Fruit fly (Drosophila melanogaster) whole organism, embryonic: Measurements from ENCODE around the gene Arp3.
A peak's percentile ranks its signal among the peaks of the same experiment; 100 is the strongest.

ENCODE experiments used
- Ada2b ChIP-seq: fragments of 200-800 bp; sonication (Bioruptor generic); IDR thresholded peaks from 2 replicates; pipeline ENCODE4 v1.3.6; 2022; ENCODE audit warnings: missing biosample characterization, missing genetic modification characterization
- Awh ChIP-seq: fragments of 200-800 bp; sonication (Bioruptor generic); IDR thresholded peaks from 2 replicates; pipeline ENCODE4, ENCODE4 v1.3.6; 2022; ENCODE audit warnings: missing biosample characterization, missing genetic modification characterization
- Bdp1 ChIP-seq: fragments of 200-800 bp; sonication (Bioruptor generic); optimal IDR thresholded peaks from 3 replicates; lab custom pipeline; 2016; ENCODE audit warnings: missing biosample characterization, missing genetic modification characterization
- CG10431 ChIP-seq: fragments of 200-800 bp; sonication (Bioruptor generic); optimal IDR thresholded peaks from 3 replicates; lab custom pipeline; 2018; ENCODE audit warnings: missing biosample characterization, mild to moderate bottlenecking, missing genetic modification characterization
- CG11695 ChIP-seq: fragments of 200-800 bp; sonication (Bioruptor generic); IDR thresholded peaks from 3 replicates; pipeline ENCODE4 v1.3.6; 2022; ENCODE audit warnings: missing biosample characterization, missing genetic modification characterization
- CG11696 ChIP-seq: fragments of 200-800 bp; sonication (Bioruptor generic); IDR thresholded peaks from 2 replicates; pipeline ENCODE4 v1.3.6; 2022; ENCODE audit warnings: missing biosample characterization, missing genetic modification characterization
- CG12155 ChIP-seq: fragments of 200-800 bp; sonication (Bioruptor generic); optimal IDR thresholded peaks from 3 replicates; lab custom pipeline; 2016; ENCODE audit warnings: missing biosample characterization, missing genetic modification characterization
- CG13296 ChIP-seq: fragments of 200-800 bp; sonication (Bioruptor generic); optimal IDR thresholded peaks from 3 replicates; lab custom pipeline; 2018; ENCODE audit warnings: missing biosample characterization, mild to moderate bottlenecking, missing genetic modification characterization
- CG14667 ChIP-seq: fragments of 200-800 bp; sonication (Bioruptor generic); IDR thresholded peaks from 2 replicates; pipeline ENCODE4 v1.3.6; 2022; ENCODE audit warnings: missing biosample characterization, missing genetic modification characterization
- CG16815 ChIP-seq: fragments of 200-800 bp; sonication (Bioruptor generic); optimal IDR thresholded peaks from 3 replicates; lab custom pipeline; 2017; ENCODE audit warnings: missing biosample characterization, mild to moderate bottlenecking, missing genetic modification characterization
- CG17328 ChIP-seq: fragments of 200-800 bp; sonication (Bioruptor generic); IDR thresholded peaks from 2 replicates; pipeline ENCODE4 v1.3.6; 2022; ENCODE audit warnings: missing biosample characterization, missing genetic modification characterization
- CG17361 ChIP-seq: fragments of 200-800 bp; sonication (Bioruptor generic); IDR thresholded peaks from 3 replicates; pipeline ENCODE4 v1.3.6; 2022; ENCODE audit warnings: missing biosample characterization, missing genetic modification characterization
- CG2202 ChIP-seq: fragments of 200-800 bp; sonication (Bioruptor generic); optimal IDR thresholded peaks from 2 replicates; lab custom pipeline; 2018; ENCODE audit warnings: missing biosample characterization, mild to moderate bottlenecking, missing genetic modification characterization
- CG32532 ChIP-seq: fragments of 200-800 bp; sonication (Bioruptor generic); IDR thresholded peaks from 2 replicates; pipeline ENCODE4 v1.3.6; 2022; ENCODE audit warnings: missing biosample characterization, missing genetic modification characterization
- CG3407 ChIP-seq: fragments of 200-800 bp; sonication (Bioruptor generic); optimal IDR thresholded peaks from 2 replicates; lab custom pipeline; 2018; ENCODE audit warnings: missing biosample characterization, mild to moderate bottlenecking, missing genetic modification characterization
- CG3838 ChIP-seq: fragments of 200-800 bp; sonication (Bioruptor generic); optimal IDR thresholded peaks from 3 replicates; lab custom pipeline; 2016; ENCODE audit warnings: missing biosample characterization, missing genetic modification characterization
- CG5953 ChIP-seq: fragments of 200-800 bp; sonication (Bioruptor generic); IDR thresholded peaks from 2 replicates; pipeline ENCODE4 v1.3.6; 2022; ENCODE audit warnings: missing biosample characterization, missing genetic modification characterization
- CG6683 ChIP-seq: fragments of 200-800 bp; sonication (Bioruptor generic); optimal IDR thresholded peaks from 2 replicates; lab custom pipeline; 2017; ENCODE audit warnings: missing biosample characterization, mild to moderate bottlenecking, missing genetic modification characterization, missing genetic modification reagents
- CG6689 ChIP-seq: fragments of 200-800 bp; sonication (Bioruptor generic); IDR thresholded peaks from 2 replicates; pipeline ENCODE4 v1.3.6; 2022; ENCODE audit warnings: missing biosample characterization, missing genetic modification characterization
- CG7357 ChIP-seq: fragments of 200-800 bp; sonication (Bioruptor generic); IDR thresholded peaks from 3 replicates; pipeline ENCODE4 v1.3.6; 2022; ENCODE audit warnings: missing biosample characterization, missing genetic modification characterization
- CG8765 ChIP-seq: fragments of 200-800 bp; sonication (Bioruptor generic); IDR thresholded peaks from 2 replicates; pipeline ENCODE4 v1.3.6; 2022; ENCODE audit warnings: missing biosample characterization, missing genetic modification characterization
- CG9437 ChIP-seq: fragments of 200-800 bp; sonication (Bioruptor generic); optimal IDR thresholded peaks from 2 replicates; lab custom pipeline; 2018; ENCODE audit warnings: missing biosample characterization, mild to moderate bottlenecking, missing genetic modification characterization
- CoRest ChIP-seq: fragments of 200-800 bp; sonication (Bioruptor generic); optimal IDR thresholded peaks from 3 replicates; lab custom pipeline; 2018; ENCODE audit warnings: missing biosample characterization, mild to moderate bottlenecking, missing genetic modification characterization, moderate library complexity
- Dll ChIP-seq: fragments of 200-800 bp; sonication (Bioruptor generic); IDR thresholded peaks from 4 replicates; pipeline ENCODE4 v1.3.6; 2022; ENCODE audit warnings: missing biosample characterization, missing genetic modification characterization; ENCODE audit not compliant: partially characterized antibody
- ERR ChIP-seq: fragments of 200-800 bp; sonication (Bioruptor generic); optimal IDR thresholded peaks from 2 replicates; lab custom pipeline; 2016; ENCODE audit warnings: missing biosample characterization, missing genetic modification characterization
- Hmx ChIP-seq: fragments of 200-800 bp; sonication (Bioruptor generic); optimal IDR thresholded peaks from 2 replicates; lab custom pipeline; 2016; ENCODE audit warnings: missing biosample characterization, missing genetic modification characterization
- MESR4 ChIP-seq: fragments of 200-800 bp; sonication (Bioruptor generic); optimal IDR thresholded peaks from 2 replicates; lab custom pipeline; 2018; ENCODE audit warnings: missing biosample characterization, mild to moderate bottlenecking, missing genetic modification characterization, moderate library complexity
- Nf-YC ChIP-seq: fragments of 200-800 bp; optimal IDR thresholded peaks from 3 replicates; lab custom pipeline; 2019; ENCODE audit warnings: missing biosample characterization, mild to moderate bottlenecking, missing genetic modification characterization, moderate library complexity
- Rfx ChIP-seq: fragments of 200-800 bp; sonication (Bioruptor generic); IDR thresholded peaks from 2 replicates; pipeline ENCODE4 v1.3.6; 2022; ENCODE audit warnings: missing biosample characterization, missing genetic modification characterization
- Sin3A ChIP-seq: fragments of >200 bp; optimal IDR thresholded peaks from 2 replicates; lab custom pipeline; 2018
- Vsx1 ChIP-seq: fragments of 200-800 bp; sonication (Bioruptor generic); optimal IDR thresholded peaks from 2 replicates; lab custom pipeline; 2017; ENCODE audit warnings: missing biosample characterization, mild to moderate bottlenecking, missing genetic modification characterization, missing genetic modification reagents
- ac ChIP-seq: fragments of 200-800 bp; sonication (Bioruptor generic); optimal IDR thresholded peaks from 3 replicates; lab custom pipeline; 2017; ENCODE audit warnings: missing biosample characterization, mild to moderate bottlenecking, missing genetic modification characterization
- aop ChIP-seq: fragments of 200-800 bp; sonication (Bioruptor generic); IDR thresholded peaks from 2 replicates; pipeline ENCODE4 v1.3.6; 2022; ENCODE audit warnings: missing biosample characterization, missing genetic modification characterization
- ase ChIP-seq: fragments of 200-800 bp; sonication (Bioruptor generic); IDR thresholded peaks from 3 replicates; pipeline ENCODE4 v1.3.6; 2022; ENCODE audit warnings: missing biosample characterization, missing genetic modification characterization
- caup ChIP-seq: fragments of 200-800 bp; sonication (Bioruptor generic); optimal IDR thresholded peaks from 3 replicates; lab custom pipeline; 2017; ENCODE audit warnings: missing biosample characterization, mild to moderate bottlenecking, missing genetic modification characterization, moderate library complexity; ENCODE audit not compliant: severe bottlenecking
- fd102C ChIP-seq: fragments of 200-800 bp; sonication (Bioruptor generic); optimal IDR thresholded peaks from 2 replicates; lab custom pipeline; 2018; ENCODE audit warnings: missing biosample characterization, mild to moderate bottlenecking, missing genetic modification characterization, moderate library complexity
- gcm2 ChIP-seq: fragments of 200-800 bp; sonication (Bioruptor generic); optimal IDR thresholded peaks from 2 replicates; lab custom pipeline; 2016; ENCODE audit warnings: missing biosample characterization, missing genetic modification characterization
- gem ChIP-seq: fragments of 200-800 bp; sonication (Bioruptor generic); optimal IDR thresholded peaks from 2 replicates; lab custom pipeline; 2019; ENCODE audit warnings: missing biosample characterization, mild to moderate bottlenecking, missing genetic modification characterization, moderate library complexity
- inv ChIP-seq: fragments of 200-800 bp; sonication (Bioruptor generic); IDR thresholded peaks from 2 replicates; pipeline ENCODE4 v1.3.6; 2022; ENCODE audit warnings: missing biosample characterization, missing genetic modification characterization; ENCODE audit not compliant: partially characterized antibody
- knrl ChIP-seq: fragments of 200-800 bp; sonication (Bioruptor generic); IDR thresholded peaks from 3 replicates; pipeline ENCODE4 v1.3.6; 2022; ENCODE audit warnings: missing biosample characterization, missing genetic modification characterization; ENCODE audit not compliant: partially characterized antibody
- otp ChIP-seq: fragments of 200-800 bp; sonication (Bioruptor generic); IDR thresholded peaks from 3 replicates; pipeline ENCODE4, ENCODE4 v1.3.6; 2022; ENCODE audit warnings: missing biosample characterization, missing genetic modification characterization
- psq ChIP-seq: fragments of 200-800 bp; sonication (Bioruptor generic); optimal IDR thresholded peaks from 2 replicates; lab custom pipeline; 2017; ENCODE audit warnings: missing biosample characterization, missing genetic modification characterization
- schlank ChIP-seq: fragments of 200-800 bp; sonication (Bioruptor generic); optimal IDR thresholded peaks from 2 replicates; lab custom pipeline; 2018; ENCODE audit warnings: missing biosample characterization, mild to moderate bottlenecking, missing genetic modification characterization
- sd ChIP-seq: fragments of 200-800 bp; sonication (Bioruptor generic); optimal IDR thresholded peaks from 3 replicates; lab custom pipeline; 2018; ENCODE audit warnings: missing biosample characterization, mild to moderate bottlenecking, missing genetic modification characterization, moderate library complexity
- sens-2 ChIP-seq: fragments of 200-800 bp; sonication (Bioruptor generic); IDR thresholded peaks from 2 replicates; pipeline ENCODE4 v1.3.6; 2022; ENCODE audit warnings: missing biosample characterization, missing genetic modification characterization
- sim ChIP-seq: fragments of 200-800 bp; sonication (Bioruptor generic); IDR thresholded peaks from 2 replicates; pipeline ENCODE4 v1.3.6; 2022; ENCODE audit warnings: missing biosample characterization, missing genetic modification characterization
- slp2 ChIP-seq: fragments of 200-800 bp; sonication (Bioruptor generic); optimal IDR thresholded peaks from 2 replicates; lab custom pipeline; 2016; ENCODE audit warnings: missing biosample characterization, missing genetic modification characterization
- stwl ChIP-seq: fragments of 200-800 bp; sonication (Bioruptor generic); optimal IDR thresholded peaks from 3 replicates; lab custom pipeline; 2018; ENCODE audit warnings: missing biosample characterization, mild to moderate bottlenecking, missing genetic modification characterization, moderate library complexity
- vvl ChIP-seq: fragments of 200-800 bp; sonication (Bioruptor generic); IDR thresholded peaks from 2 replicates; pipeline ENCODE4 v1.3.6; 2022; ENCODE audit warnings: missing biosample characterization, missing genetic modification characterization
- zen ChIP-seq: fragments of 200-800 bp; sonication (Bioruptor generic); optimal IDR thresholded peaks from 3 replicates; lab custom pipeline; 2018; ENCODE audit warnings: missing biosample characterization, mild to moderate bottlenecking, missing genetic modification characterization, moderate library complexity

Arp3 gene

DNA sequence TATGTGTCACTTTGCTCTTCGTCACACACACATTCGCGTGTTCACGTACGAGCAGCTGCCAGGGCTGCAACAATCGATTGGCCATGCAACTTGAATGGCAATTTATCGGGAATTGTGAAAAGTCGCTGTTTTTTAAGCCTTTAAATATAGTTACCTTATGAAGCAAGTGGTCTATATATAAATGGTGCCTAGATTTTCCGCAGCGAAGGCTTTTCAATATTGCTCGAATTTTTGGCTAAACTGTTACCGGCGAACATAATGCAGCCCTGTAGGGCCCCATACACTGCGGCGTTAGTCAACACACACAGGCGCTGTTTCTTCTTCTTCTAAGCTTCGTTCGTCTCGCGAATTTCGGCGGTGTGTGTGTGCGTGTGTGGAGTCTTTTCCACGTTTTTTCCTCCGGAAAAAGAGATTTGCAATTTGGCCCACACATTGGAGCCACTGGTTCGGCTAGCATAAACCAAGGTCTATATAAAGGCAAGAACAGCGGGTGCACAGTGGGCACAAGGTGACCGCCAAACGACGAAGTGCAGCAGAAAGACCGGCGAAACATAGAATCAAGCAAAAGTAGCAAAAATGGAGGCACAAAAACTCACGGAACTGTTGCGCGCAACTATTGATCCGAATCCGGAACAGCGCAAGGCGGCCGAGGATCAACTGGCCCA lies at the start of gene Arp3, which contains the start of gene msk:
Arp3 (minus strand) TSS at position 39 of the 665 bp plus-strand sequence.
msk (plus strand) TSS at position 316 of the 665 bp plus-strand sequence.
- TF ChIP-seq sd (tag; lab: Kevin White, UChicago) (peak; percentile 71), CG32532 (GFP tag; lab: Robert Waterston, UW) (peak; percentile 81), vvl (GFP tag; lab: Robert Waterston, UW) (peak; percentile 85), Sin3A (lab: Kevin White, UChicago) (peak; percentile 100), CG11695 (GFP tag; lab: Robert Waterston, UW) (peak; percentile 50; the same call in 1 of the 3 replicates), ase (peak; percentile 48; the same call in 1 of the 3 replicates), sens-2 (GFP tag; lab: Robert Waterston, UW) (no peak), knrl (GFP tag; lab: Robert Waterston, UW) (peak; percentile 62; the same call in 2 of the 3 replicates), CG17361 (GFP tag; lab: Robert Waterston, UW) (peak; percentile 74), CG3838 (GFP tag; lab: Kevin White, UChicago) (peak; percentile 46), fd102C (GFP tag; lab: Kevin White, UChicago) (peak; percentile 5), CG12155 (GFP tag; lab: Kevin White, UChicago) (peak; percentile 86), Vsx1 (no peak), otp (GFP tag; lab: Robert Waterston, UW) (0 out of 3 replicates have a peak, but pooled peaks have one; percentile 19), stwl (peak; percentile 75), CoRest (peak; percentile 80), CG2202 (tag; lab: Kevin White, UChicago) (peak; percentile 34), ERR (GFP tag; lab: Kevin White, UChicago) (peak; percentile 85), CG17328 (GFP tag; lab: Robert Waterston, UW) (peak; percentile 47), schlank (tag; lab: Kevin White, UChicago) (peak; percentile 49), sim (GFP tag; lab: Robert Waterston, UW) (0 out of 2 replicates have a peak, but pooled peaks have one; percentile 33), Hmx (no peak), CG3407 (GFP tag; lab: Kevin White, UChicago) (no peak), CG7357 (GFP tag; lab: Robert Waterston, UW) (peak; percentile 68), CG13296 (GFP tag; lab: Kevin White, UChicago) (peak; percentile 72), Bdp1 (GFP tag; lab: Kevin White, UChicago) (peak; percentile 79), inv (GFP tag; lab: Robert Waterston, UW) (no peak), Ada2b (GFP tag; lab: Robert Waterston, UW) (peak; percentile 64), psq (peak; percentile 53), caup (GFP tag; lab: Kevin White, UChicago) (peak; percentile 80), Nf-YC (tag; lab: Kevin White, UChicago) (peak; percentile 81), zen (tag; lab: Kevin White, UChicago) (peak; percentile 56), CG6689 (GFP tag; lab: Robert Waterston, UW) (peak; percentile 56), slp2 (GFP tag; lab: Kevin White, UChicago) (peak; percentile 81), CG9437 (peak; percentile 47), CG10431 (GFP tag; lab: Kevin White, UChicago) (peak; percentile 58), CG16815 (GFP tag; lab: Kevin White, UChicago) (peak; percentile 74), CG14667 (GFP tag; lab: Robert Waterston, UW) (peak; percentile 51), gcm2 (GFP tag; lab: Kevin White, UChicago) (peak; percentile 60), aop (GFP tag; lab: Robert Waterston, UW) (no peak), CG11696 (GFP tag; lab: Robert Waterston, UW) (no peak), MESR4 (GFP tag; lab: Kevin White, UChicago) (peak; percentile 69), CG5953 (GFP tag; lab: Robert Waterston, UW) (no peak), CG8765 (peak; percentile 47; the same call in 1 of the 2 replicates), Rfx (GFP tag; lab: Robert Waterston, UW) (peak; percentile 86), ac (GFP tag; lab: Kevin White, UChicago) (peak; percentile 13), CG6683 (peak; percentile 49), gem (peak; percentile 78), Awh (GFP tag; lab: Robert Waterston, UW) (no peak), Dll (GFP tag; lab: Robert Waterston, UW) (peak; percentile 53; the same call in 2 of the 4 replicates)
